Worm (Caenorhabditis elegans) whole organism, midembryonic: Measurements from ENCODE around the gene emb-30.

Experiments
- cog-1 ChIP-seq: sonication (generic microtip); optimal IDR thresholded peaks from 2 replicates; lab custom pipeline; 2016; ENCODE audit warnings: missing genetic modification characterization, missing compliant biosample characterization
- flt-1 ChIP-seq: fragments of 200-800 bp; sonication (Bioruptor generic); IDR thresholded peaks from 2 replicates; pipeline ENCODE4 v1.3.6; 2022; ENCODE audit warnings: missing genetic modification characterization, missing compliant biosample characterization
- klf-2 ChIP-seq: fragments of 200-800 bp; sonication (Bioruptor generic); conservative IDR thresholded peaks from 2 replicates; pipeline ENCODE4 v1.3.6; 2022; ENCODE audit warnings: missing genetic modification reagents, missing genetic modification characterization, missing compliant biosample characterization
- med-1 ChIP-seq: sonication (generic microtip); optimal IDR thresholded peaks from 2 replicates; lab custom pipeline; 2017; ENCODE audit warnings: missing genetic modification characterization, mild to moderate bottlenecking, missing compliant biosample characterization, antibody characterized with exemption, missing genetic modification reagents; ENCODE audit not compliant: insufficient read depth
- tab-1 ChIP-seq: fragments of 200-800 bp; sonication (Bioruptor generic); IDR thresholded peaks from 2 replicates; pipeline ENCODE4 v1.3.6; 2022; ENCODE audit warnings: missing genetic modification characterization, missing compliant biosample characterization

DNA sequence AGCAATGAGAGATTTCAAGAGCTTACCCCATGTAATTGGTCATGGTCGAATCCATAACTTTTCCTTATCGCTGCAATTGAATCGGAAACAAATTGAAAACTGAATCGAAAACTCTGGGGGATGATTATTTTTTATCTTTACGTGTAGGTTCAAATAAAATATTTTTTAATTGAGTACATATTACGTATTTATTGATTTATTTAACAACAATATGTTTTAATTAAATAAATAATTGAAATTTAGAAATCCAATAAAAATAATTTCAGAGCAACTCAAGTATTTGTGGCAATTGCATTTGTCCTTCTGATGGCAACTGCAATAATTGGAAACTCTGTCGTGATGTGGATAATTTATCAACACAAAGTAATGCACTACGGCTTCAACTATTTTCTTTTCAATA is 55.7 kb downstream of the emb-30 start, which contains the start of gene C38C10.3:
- no peak for TF ChIP-seq tab-1 (GFP tag; lab: Robert Waterston, UW)
- TF ChIP-seq flt-1 (GFP tag; lab: Robert Waterston, UW): no peak
- no peak for TF ChIP-seq cog-1
- TF ChIP-seq klf-2 (GFP tag; lab: Robert Waterston, UW): no peak
- no peak for TF ChIP-seq med-1 (GFP tag; lab: Kevin White, UChicago)
